Worm (Caenorhabditis elegans): ENCODE measurements around the gene Y75B8A.13.

ce11 chrIII:12160458-12160857 is 55.0 kb downstream of the Y75B8A.13 start, which contains the start of gene Y75B8A.8:
- no peak for TF ChIP-seq unc-39 (tag; optimal IDR thresholded peaks at IDR 0.05)
- TF ChIP-seq ama-1 (optimal IDR thresholded peaks at IDR 0.05): no peak
- TF ChIP-seq nhr-11 (tag; optimal IDR thresholded peaks at IDR 0.05): no peak
- no peak for TF ChIP-seq ztf-11 (tag; optimal IDR thresholded peaks at IDR 0.05)
- TF ChIP-seq ceh-28 (tag; optimal IDR thresholded peaks at IDR 0.05): no peak
- TF ChIP-seq mdl-1 (tag; optimal IDR thresholded peaks at IDR 0.05): no peak
- TF ChIP-seq zip-11 (GFP tag; IDR thresholded peaks at IDR 0.05): no peak
- no peak for TF ChIP-seq ceh-62 (tag; optimal IDR thresholded peaks at IDR 0.05)

All from whole organism, L4 larva.